Worm (Caenorhabditis elegans): Measurements from ENCODE around the gene K08A2.2.
A peak's percentile ranks its signal among the peaks of the same experiment; 100 is the strongest.

ce11 chrII:3030416-3030815 lies 39.0 kb downstream of the K08A2.2 start:
- TF ChIP-seq ceh-39 (tag; optimal IDR thresholded peaks at IDR 0.05), result no peak
- no peak for TF ChIP-seq snpc-4 (tag; optimal IDR thresholded peaks at IDR 0.05)
- no peak for TF ChIP-seq nhr-237 (tag; optimal IDR thresholded peaks at IDR 0.05)
- peak; percentile 31 for TF ChIP-seq blmp-1 (tag; optimal IDR thresholded peaks at IDR 0.05)
- no peak for TF ChIP-seq sem-2 (GFP tag; optimal IDR thresholded peaks at IDR 0.05)
- TF ChIP-seq nhr-28 (tag; optimal IDR thresholded peaks at IDR 0.05), result no peak
- TF ChIP-seq ceh-83 (GFP tag; optimal IDR thresholded peaks at IDR 0.05), result no peak
- no peak for TF ChIP-seq pha-4 (tag; optimal IDR thresholded peaks at IDR 0.05)

Data from whole organism, mixed stage, embryonic.